Worm (Caenorhabditis elegans): ENCODE data around the gene gly-1.

The gly-1 gene

ce11 chrII:10873631-10874030 is 28.4 kb downstream of the gly-1 start, which contains the start of gene orc-2:
TSS of gene orc-2 (plus strand) at chrII:10873931.
- TF ChIP-seq irx-1 (tag; optimal IDR thresholded peaks at IDR 0.05) (no peak), xbp-1 (tag; optimal IDR thresholded peaks at IDR 0.05) (no peak), lir-3 (tag; optimal IDR thresholded peaks at IDR 0.05; ENCODE audit: poor library complexity) (no peak), nhr-71 (tag; optimal IDR thresholded peaks at IDR 0.05) (no peak), nhr-84 (tag; optimal IDR thresholded peaks at IDR 0.05) (no peak), nhr-12 (tag; optimal IDR thresholded peaks at IDR 0.05) (no peak), mep-1 (tag; optimal IDR thresholded peaks at IDR 0.05) (no peak), nhr-20 (tag; optimal IDR thresholded peaks at IDR 0.05) (no peak), nhr-90 (tag; optimal IDR thresholded peaks at IDR 0.05; ENCODE audit: poor library complexity) (no peak), tbx-2 (tag; optimal IDR thresholded peaks at IDR 0.05) (no peak), jun-1 (tag; optimal IDR thresholded peaks at IDR 0.05) (no peak), hlh-17 (GFP tag; optimal IDR thresholded peaks at IDR 0.05; ENCODE audit: borderline replicate concordance) (no peak), elt-3 (tag; optimal IDR thresholded peaks at IDR 0.05) (no peak), zip-4 (GFP tag; optimal IDR thresholded peaks at IDR 0.05) (no peak), aly-2 (tag; optimal IDR thresholded peaks at IDR 0.05) (no peak)

ce11 chrII:10872541-10872940 is 29.5 kb downstream of the gly-1 start, which contains the start of the genes cyn-4 and copz-1:
TSS of gene cyn-4 (minus strand) at chrII:10872611.
TSS of gene copz-1 (plus strand) at chrII:10872879.
- TF ChIP-seq ets-5 (GFP tag; IDR thresholded peaks at IDR 0.05) (no peak), aly-2 (tag; optimal IDR thresholded peaks at IDR 0.05) (peak; percentile 28), sptf-1 (tag; optimal IDR thresholded peaks at IDR 0.05) (no peak), mab-9 (GFP tag; IDR thresholded peaks at IDR 0.05) (peak; percentile 54; the same call in 1 of the 2 replicates), ceh-82 (tag; optimal IDR thresholded peaks at IDR 0.05) (peak; percentile 70 to 80 (median 80)), nhr-85 (tag) (peak; percentile 91), lin-39 (tag; optimal IDR thresholded peaks at IDR 0.05) (peak; percentile 30), pqm-1 (tag; optimal IDR thresholded peaks at IDR 0.05) (no peak), zip-4 (GFP tag; optimal IDR thresholded peaks at IDR 0.05) (peak; percentile 53), ces-1 (GFP tag; optimal IDR thresholded peaks at IDR 0.05) (no peak), pax-3 (tag; optimal IDR thresholded peaks at IDR 0.05) (peak; percentile 71), jun-1 (tag; optimal IDR thresholded peaks at IDR 0.05) (peak; percentile 0), nhr-237 (tag; optimal IDR thresholded peaks at IDR 0.05) (peak; percentile 40), elt-3 (tag; optimal IDR thresholded peaks at IDR 0.05) (peak in 2 of 6 experiments; percentile 39 to 80), ztf-11 (tag; optimal IDR thresholded peaks at IDR 0.05) (peak in 1 of 2 experiments; percentile 86), dsc-1 (tag; optimal IDR thresholded peaks at IDR 0.05) (peak; percentile 87), sox-4 (tag; optimal IDR thresholded peaks at IDR 0.05) (peak; percentile 54), unc-130 (tag; optimal IDR thresholded peaks at IDR 0.05) (peak; percentile 89), ceh-88 (GFP tag; IDR thresholded peaks at IDR 0.05) (no peak), elt-2 (tag; optimal IDR thresholded peaks at IDR 0.05) (peak; percentile 45), lin-14 (GFP tag; optimal IDR thresholded peaks at IDR 0.05) (peak; percentile 88), nhr-28 (tag; optimal IDR thresholded peaks at IDR 0.05) (no peak), nhr-77 (tag; optimal IDR thresholded peaks at IDR 0.05) (peak; percentile 60), grh-1 (GFP tag; IDR thresholded peaks at IDR 0.05) (peak; percentile 60), C16A3.4 (tag; optimal IDR thresholded peaks at IDR 0.05) (peak; percentile 80), irx-1 (tag; optimal IDR thresholded peaks at IDR 0.05) (peak; percentile 86), zag-1 (tag; optimal IDR thresholded peaks at IDR 0.05) (no peak), alr-1 (tag; optimal IDR thresholded peaks at IDR 0.05; ENCODE audit: borderline replicate concordance) (no peak), lin-15B (tag; optimal IDR thresholded peaks at IDR 0.05) (peak; percentile 81), isw-1 (GFP tag; IDR thresholded peaks at IDR 0.05) (peak; percentile 87), snu-23 (GFP tag; optimal IDR thresholded peaks at IDR 0.05) (peak; percentile 91), mep-1 (tag; optimal IDR thresholded peaks at IDR 0.05) (peak; percentile 79), hlh-17 (GFP tag; optimal IDR thresholded peaks at IDR 0.05; ENCODE audit: borderline replicate concordance) (no peak), F16B12.6 (tag; optimal IDR thresholded peaks at IDR 0.05) (peak; percentile 59), tlp-1 (tag; optimal IDR thresholded peaks at IDR 0.05) (no peak), ama-1 (optimal IDR thresholded peaks at IDR 0.05) (no peak), unc-62 (GFP tag; optimal IDR thresholded peaks at IDR 0.05) (no peak), skn-1 (tag; optimal IDR thresholded peaks at IDR 0.05) (peak; percentile 59), nhr-90 (tag; optimal IDR thresholded peaks at IDR 0.05; ENCODE audit: poor library complexity) (peak; percentile 86), mef-2 (tag; optimal IDR thresholded peaks at IDR 0.05) (no peak), pag-3 (tag; optimal IDR thresholded peaks at IDR 0.05; ENCODE audit: borderline replicate concordance, insufficient read depth) (no peak), hpl-2 (GFP tag; optimal IDR thresholded peaks at IDR 0.05) (no peak), unc-86 (tag; optimal IDR thresholded peaks at IDR 0.05) (peak; percentile 77)

Measured in whole organism, L1 larva.